Worm (Caenorhabditis elegans) whole organism, L4 larva: Measurements from ENCODE around the gene C50B8.6.

Experiments used
- F26F4.8 ChIP-seq: fragments of 200-800 bp; sonication (Bioruptor generic); conservative IDR thresholded peaks from 2 replicates; pipeline ENCODE4 v1.3.6; 2022; ENCODE audit warnings: missing genetic modification characterization, missing compliant biosample characterization
- F44E2.7 ChIP-seq: fragments of 200-800 bp; sonication (Bioruptor generic); IDR thresholded peaks from 2 replicates; pipeline ENCODE4 v2.1.2; 2022; ENCODE audit warnings: missing genetic modification characterization, missing compliant biosample characterization
- R02D3.7 ChIP-seq: fragments of 150-350 bp; sonication (generic microtip); optimal IDR thresholded peaks from 3 replicates; lab custom pipeline; 2014; ENCODE audit warnings: missing biosample characterization, missing genetic modification characterization
- T26A8.4 ChIP-seq: fragments of 200-800 bp; sonication (Bioruptor generic); IDR thresholded peaks from 2 replicates; pipeline ENCODE4 v1.3.6; 2022; ENCODE audit warnings: missing genetic modification characterization, missing compliant biosample characterization
- Y5F2A.4 ChIP-seq: fragments of 200-800 bp; sonication (Bioruptor generic); optimal IDR thresholded peaks from 2 replicates; lab custom pipeline; 2018; ENCODE audit warnings: mild to moderate bottlenecking, missing genetic modification characterization, missing compliant biosample characterization
- Y75B8A.6 ChIP-seq: fragments of 200-800 bp; sonication (Bioruptor generic); IDR thresholded peaks from 2 replicates; pipeline ENCODE4 v1.3.6; 2022; ENCODE audit warnings: missing genetic modification reagents, missing genetic modification characterization, missing compliant biosample characterization
- ZK546.5 ChIP-seq, 2 experiments: sonication (generic microtip); optimal IDR thresholded peaks; 2 replicates each; lab custom pipeline; 2017; ENCODE audit warnings: missing biosample characterization in 2 of 2, missing genetic modification characterization in 2 of 2
- aly-2 ChIP-seq: sonication (generic microtip); optimal IDR thresholded peaks from 2 replicates; lab custom pipeline; 2018; ENCODE audit warnings: missing biosample characterization, missing genetic modification characterization
- arid-1 ChIP-seq: fragments of 200-800 bp; sonication (Bioruptor generic); conservative IDR thresholded peaks from 2 replicates; pipeline ENCODE4 v1.3.6; 2022; ENCODE audit warnings: missing genetic modification reagents, missing genetic modification characterization, missing compliant biosample characterization
- ceh-32 ChIP-seq: sonication (generic microtip); optimal IDR thresholded peaks from 2 replicates; lab custom pipeline; 2016; ENCODE audit warnings: mild to moderate bottlenecking, missing genetic modification characterization, missing compliant biosample characterization; ENCODE audit not compliant: poor library complexity
- dmd-9 ChIP-seq: fragments of 200-800 bp; sonication (Bioruptor generic); IDR thresholded peaks from 2 replicates; pipeline ENCODE4 v1.3.6; 2022; ENCODE audit warnings: missing genetic modification reagents, missing genetic modification characterization, missing compliant biosample characterization
- dpl-1 ChIP-seq: fragments of 150-350 bp; optimal IDR thresholded peaks from 2 replicates; lab custom pipeline; 2014; ENCODE audit warnings: missing biosample characterization, missing genetic modification reagents, missing genetic modification characterization
- dve-1 ChIP-seq: sonication (generic microtip); optimal IDR thresholded peaks from 2 replicates; lab custom pipeline; 2017; ENCODE audit warnings: antibody characterized with exemption, mild to moderate bottlenecking, missing genetic modification characterization, missing compliant biosample characterization; ENCODE audit not compliant: insufficient read depth
- fos-1 ChIP-seq: fragments of 150-350 bp; optimal IDR thresholded peaks from 2 replicates; lab custom pipeline; 2014; ENCODE audit warnings: missing biosample characterization, missing genetic modification characterization
- gei-8 ChIP-seq: fragments of 200-800 bp; sonication (Bioruptor generic); optimal IDR thresholded peaks from 2 replicates; lab custom pipeline; 2018; ENCODE audit warnings: mild to moderate bottlenecking, missing genetic modification characterization, missing compliant biosample characterization
- lim-7 ChIP-seq: fragments of 200-800 bp; sonication (Bioruptor generic); IDR thresholded peaks from 2 replicates; pipeline ENCODE4 v1.3.6; 2022; ENCODE audit warnings: missing genetic modification characterization, missing compliant biosample characterization
- lin-29 ChIP-seq: fragments of 200-800 bp; sonication (Bioruptor generic); IDR thresholded peaks from 2 replicates; pipeline ENCODE4 v1.3.6; 2022; ENCODE audit warnings: missing genetic modification reagents, missing genetic modification characterization, missing compliant biosample characterization
- lin-39 ChIP-seq: fragments of 150-350 bp; optimal IDR thresholded peaks from 2 replicates; lab custom pipeline; 2014; ENCODE audit warnings: missing biosample characterization, missing genetic modification reagents, missing genetic modification characterization
- madf-5 ChIP-seq, 2 experiments: fragments of 200-800 bp; sonication (Bioruptor generic); IDR thresholded peaks; 2 replicates each; pipeline ENCODE4 v1.3.6; 2022; ENCODE audit warnings: missing compliant biosample characterization in 2 of 2, missing genetic modification characterization in 2 of 2
- mdl-1 ChIP-seq, 2 experiments: fragments of 150-350 bp in 1 of 2; sonication (generic microtip) in 1 of 2; optimal IDR thresholded peaks; 2 replicates each; lab custom pipeline; 2014 to 2017; ENCODE audit warnings: missing biosample characterization in 2 of 2, missing genetic modification characterization in 2 of 2
- mep-1 ChIP-seq: fragments of 150-350 bp; sonication (generic microtip); optimal IDR thresholded peaks from 3 replicates; lab custom pipeline; 2014; ENCODE audit warnings: missing biosample characterization, missing genetic modification characterization
- mes-2 ChIP-seq: sonication (generic microtip); optimal IDR thresholded peaks from 2 replicates; lab custom pipeline; 2016; ENCODE audit warnings: missing genotype, mild to moderate bottlenecking, missing genetic modification characterization, missing compliant biosample characterization; ENCODE audit not compliant: poor library complexity, severe bottlenecking
- mxl-2 ChIP-seq: fragments of 200-800 bp; sonication (Bioruptor generic); conservative IDR thresholded peaks from 2 replicates; pipeline ENCODE4 v1.3.6; 2022; ENCODE audit warnings: missing genetic modification reagents, missing genetic modification characterization, missing compliant biosample characterization
- nhr-102 ChIP-seq: sonication (generic microtip); optimal IDR thresholded peaks from 2 replicates; lab custom pipeline; 2016; ENCODE audit warnings: mild to moderate bottlenecking, missing genetic modification characterization, moderate library complexity, missing compliant biosample characterization
- nhr-111 ChIP-seq: fragments of 200-800 bp; sonication (Bioruptor generic); optimal IDR thresholded peaks from 2 replicates; lab custom pipeline; 2018; ENCODE audit warnings: mild to moderate bottlenecking, missing genetic modification characterization, missing compliant biosample characterization
- nhr-41 ChIP-seq: fragments of 200-800 bp; sonication (Bioruptor generic); IDR thresholded peaks from 2 replicates; pipeline ENCODE4 v1.3.6; 2022; ENCODE audit warnings: missing genetic modification reagents, missing genetic modification characterization, missing compliant biosample characterization
- pha-4 ChIP-seq, 2 experiments: fragments of 150-350 bp in 1 of 2; fragments of 200-800 bp in 1 of 2; sonication (Bioruptor generic) in 1 of 2; IDR thresholded peaks in 1 of 2; optimal IDR thresholded peaks in 1 of 2; 2 replicates each; pipeline versions ENCODE4 v1.3.6 to Lab custom; 2014 to 2022; ENCODE audit warnings: missing genetic modification characterization in 2 of 2, missing genetic modification reagents in 2 of 2, missing biosample characterization in 1 of 2, missing compliant biosample characterization in 1 of 2
- pqm-1 ChIP-seq: sonication (generic microtip); optimal IDR thresholded peaks from 2 replicates; lab custom pipeline; 2017; ENCODE audit warnings: missing biosample characterization, missing genetic modification characterization
- spr-1 ChIP-seq: sonication (generic microtip); optimal IDR thresholded peaks from 2 replicates; lab custom pipeline; 2016; ENCODE audit warnings: mild to moderate bottlenecking, missing genetic modification characterization, missing compliant biosample characterization
- spr-3 ChIP-seq: fragments of 200-800 bp; sonication (Bioruptor generic); optimal IDR thresholded peaks from 2 replicates; lab custom pipeline; 2018; ENCODE audit warnings: mild to moderate bottlenecking, missing genetic modification characterization, missing compliant biosample characterization
- tra-1 ChIP-seq: fragments of 200-800 bp; sonication (Bioruptor generic); IDR thresholded peaks from 2 replicates; pipeline ENCODE4 v1.3.6; 2022; ENCODE audit warnings: missing genetic modification reagents, missing genetic modification characterization, missing compliant biosample characterization
- unc-39 ChIP-seq: sonication (generic microtip); optimal IDR thresholded peaks from 2 replicates; lab custom pipeline; 2017; ENCODE audit warnings: missing biosample characterization, missing genetic modification characterization
- unc-62 ChIP-seq, 3 experiments: fragments of 150-350 bp in 1 of 3; sonication (generic microtip); optimal IDR thresholded peaks in 2 of 3; peaks in 1 of 3; 1 replicate in 1 of 3; 2 replicates in 2 of 3; lab custom pipeline; 2014 to 2017; ENCODE audit warnings: missing biosample characterization in 3 of 3, missing genetic modification characterization in 3 of 3, missing genetic modification reagents in 3 of 3, missing genotype in 1 of 3
- zag-1 ChIP-seq: fragments of 150-350 bp; optimal IDR thresholded peaks from 2 replicates; lab custom pipeline; 2014; ENCODE audit warnings: missing biosample characterization, missing genetic modification characterization
- zip-11 ChIP-seq: fragments of 200-800 bp; sonication (Bioruptor generic); IDR thresholded peaks from 2 replicates; pipeline ENCODE4 v1.3.6; 2022; ENCODE audit warnings: missing genetic modification characterization, missing compliant biosample characterization
- ztf-7 ChIP-seq: fragments of 150-350 bp; optimal IDR thresholded peaks from 2 replicates; lab custom pipeline; 2014; ENCODE audit warnings: missing biosample characterization, missing genetic modification characterization

Gene C50B8.6

ce11 chrV:13580696-13581095 lies 1.9 kb downstream of the C50B8.6 start, which contains the start of gene C50B8.5 (continued):
- peak; percentile 65 for TF ChIP-seq dve-1 (tag; lab: Kevin White, UChicago)
- no peak for TF ChIP-seq R02D3.7

DNA sequence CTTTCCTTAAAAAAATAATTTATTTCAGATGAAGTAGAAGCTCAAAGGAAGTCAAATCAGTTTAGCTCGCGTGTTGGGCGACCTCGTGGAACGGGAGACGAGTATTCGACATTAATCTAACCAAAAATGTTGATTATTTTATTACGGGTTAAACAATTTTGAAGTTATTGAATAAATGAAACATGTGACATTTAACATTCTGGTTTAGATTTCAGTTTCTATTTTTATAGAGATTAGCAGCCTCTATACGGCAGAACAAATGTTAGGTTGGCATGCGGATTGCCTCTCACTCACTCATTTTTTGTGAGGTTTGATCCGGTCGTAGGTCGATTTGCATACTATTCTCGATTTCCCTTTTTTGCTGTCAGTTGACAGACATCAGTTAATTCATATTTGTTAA lies 5.7 kb downstream of the C50B8.6 start, which contains the start of gene F53F4.1:
TSS of gene F53F4.1 (plus strand) at position 301 of the 400 bp plus-strand sequence.
- TF ChIP-seq lin-29 (GFP tag; lab: Robert Waterston, UW) (no peak), Y75B8A.6 (GFP tag; lab: Robert Waterston, UW) (no peak), zag-1 (tag; lab: Kevin White, UChicago) (no peak), spr-3 (no peak), nhr-111 (GFP tag; lab: Kevin White, UChicago) (no peak), dmd-9 (GFP tag; lab: Robert Waterston, UW) (no peak), gei-8 (GFP tag; lab: Kevin White, UChicago) (no peak), pqm-1 (tag; lab: Kevin White, UChicago) (no peak), arid-1 (no peak), lim-7 (GFP tag; lab: Robert Waterston, UW) (no peak), nhr-102 (tag; lab: Kevin White, UChicago) (no peak), mes-2 (no peak), madf-5 (GFP tag; IDR thresholded peaks at IDR 0.05; lab: Robert Waterston, UW) (no peak), unc-39 (no peak), dpl-1 (GFP tag; lab: Kevin White, UChicago) (no peak)
- TF ChIP-seq, all 104 proteins: peak for 0

- TF ChIP-seq spr-1 (no peak), madf-5 (GFP tag; IDR thresholded peaks at IDR 0.05; lab: Robert Waterston, UW) (no peak), ztf-7 (tag; lab: Kevin White, UChicago) (no peak), mep-1 (tag; lab: Kevin White, UChicago) (no peak), unc-62 (GFP tag; optimal IDR thresholded peaks at IDR 0.05 in 1 of 2; lab: Kevin White, UChicago) (no peak), unc-62 (tag; optimal IDR thresholded peaks at IDR 0.05; lab: Kevin White, UChicago) (no peak), mxl-2 (GFP tag; lab: Robert Waterston, UW) (no peak), aly-2 (tag; lab: Kevin White, UChicago) (no peak), F26F4.8 (no peak), R02D3.7 (no peak), nhr-111 (GFP tag; lab: Kevin White, UChicago) (no peak), Y5F2A.4 (GFP tag; lab: Kevin White, UChicago) (no peak), ZK546.5 (tag; optimal IDR thresholded peaks at IDR 0.05; lab: Kevin White, UChicago) (no peak), pha-4 (GFP tag; IDR thresholded peaks at IDR 0.05; lab: Robert Waterston, UW) (no peak), pha-4 (tag; optimal IDR thresholded peaks at IDR 0.05; lab: Kevin White, UChicago) (no peak), nhr-41 (GFP tag; lab: Robert Waterston, UW) (no peak), lin-39 (no peak), ceh-32 (tag; lab: Kevin White, UChicago) (no peak), fos-1 (tag; lab: Kevin White, UChicago) (no peak), mdl-1 (tag; optimal IDR thresholded peaks at IDR 0.05; lab: Kevin White, UChicago) (no peak), zip-11 (GFP tag; lab: Robert Waterston, UW) (no peak), F44E2.7 (no peak)
- TF ChIP-seq, all 104 proteins: peak for 0
Measured at ce11 chrV:13587902-13588301, 9.1 kb downstream of the C50B8.6 start, which contains the start of gene F53F4.17. TSS of gene F53F4.17 (plus strand) at chrV:13588202.

- TF ChIP-seq T26A8.4 (GFP tag; lab: Robert Waterston, UW) = no peak
- TF ChIP-seq tra-1 (GFP tag; lab: Robert Waterston, UW) = no peak
Measured at ce11 chrV:13589494-13590176, 10.9 kb downstream of the C50B8.6 start, which contains the start of the genes F53F4.2 and F53F4.18. TSS of gene F53F4.2 (minus strand) at chrV:13589594. TSS of gene F53F4.18 (plus strand) at chrV:13590126.
